Worm (Caenorhabditis elegans) whole organism, L2 larva: Measurements from ENCODE around the gene F58G1.2.

Source experiments
- aly-2 ChIP-seq: fragments of 150-350 bp; optimal IDR thresholded peaks from 2 replicates; lab custom pipeline; 2014; ENCODE audit warnings: missing biosample characterization, missing genetic modification characterization
- blmp-1 ChIP-seq: sonication (generic microtip); optimal IDR thresholded peaks from 2 replicates; lab custom pipeline; 2017; ENCODE audit warnings: missing genetic modification characterization, mild to moderate bottlenecking, missing compliant biosample characterization, antibody characterized with exemption, moderate library complexity; ENCODE audit not compliant: insufficient read depth
- dmd-4 ChIP-seq: sonication (generic microtip); optimal IDR thresholded peaks from 2 replicates; lab custom pipeline; 2017; ENCODE audit warnings: missing biosample characterization, missing genetic modification characterization
- elt-3 ChIP-seq: sonication (generic microtip); optimal IDR thresholded peaks from 2 replicates; lab custom pipeline; 2017; ENCODE audit warnings: missing biosample characterization, missing genetic modification characterization
- lsy-2 ChIP-seq, 2 experiments: fragments of 150-350 bp in 1 of 2; sonication (generic microtip) in 1 of 2; optimal IDR thresholded peaks; 2 replicates each; lab custom pipeline; 2014 to 2017; ENCODE audit warnings: missing biosample characterization in 2 of 2, missing genetic modification characterization in 2 of 2
- mbf-1 ChIP-seq: sonication (generic microtip); optimal IDR thresholded peaks from 2 replicates; lab custom pipeline; 2017; ENCODE audit warnings: missing biosample characterization, missing genetic modification characterization
- nhr-11 ChIP-seq: fragments of 150-350 bp; optimal IDR thresholded peaks from 2 replicates; lab custom pipeline; 2014; ENCODE audit warnings: missing biosample characterization, missing genetic modification characterization
- nhr-129 ChIP-seq: fragments of 150-350 bp; optimal IDR thresholded peaks from 2 replicates; lab custom pipeline; 2014; ENCODE audit warnings: missing biosample characterization, missing genetic modification characterization
- nhr-21 ChIP-seq: fragments of 150-350 bp; optimal IDR thresholded peaks from 2 replicates; lab custom pipeline; 2014; ENCODE audit warnings: missing biosample characterization, missing genetic modification characterization
- nhr-237 ChIP-seq: fragments of 150-350 bp; optimal IDR thresholded peaks from 2 replicates; lab custom pipeline; 2014; ENCODE audit warnings: missing biosample characterization, missing genetic modification characterization
- unc-62 ChIP-seq: fragments of 150-350 bp; optimal IDR thresholded peaks from 2 replicates; lab custom pipeline; 2014; ENCODE audit warnings: missing biosample characterization, missing genetic modification reagents, missing genetic modification characterization
- ztf-11 ChIP-seq: sonication (generic microtip); optimal IDR thresholded peaks from 2 replicates; lab custom pipeline; 2017; ENCODE audit warnings: missing biosample characterization, missing genetic modification characterization

- TF ChIP-seq nhr-237 (tag; lab: Kevin White, UChicago) (no peak), aly-2 (tag; lab: Kevin White, UChicago) (no peak), nhr-11 (no peak), lsy-2 (tag; optimal IDR thresholded peaks at IDR 0.05; lab: Kevin White, UChicago) (no peak), blmp-1 (tag; lab: Kevin White, UChicago) (peak; percentile 1), nhr-21 (tag; lab: Kevin White, UChicago) (peak; percentile 31), ztf-11 (tag; lab: Kevin White, UChicago) (no peak), unc-62 (GFP tag; lab: Kevin White, UChicago) (no peak), mbf-1 (tag; lab: Kevin White, UChicago) (no peak), nhr-129 (tag; lab: Kevin White, UChicago) (no peak), elt-3 (tag; lab: Kevin White, UChicago) (no peak), dmd-4 (tag; lab: Kevin White, UChicago) (no peak)
These were observed 42.5 kb upstream of the F58G1.2 start for ce11 chrII:12961293-12961692.
